Worm (Caenorhabditis elegans) whole organism, L3 larva: Measurements from ENCODE around the gene ucr-2.3.

Source experiments
- ZK546.5 ChIP-seq: sonication (generic microtip); optimal IDR thresholded peaks from 2 replicates; lab custom pipeline; 2017; ENCODE audit warnings: missing biosample characterization, missing genetic modification characterization
- aly-2 ChIP-seq: fragments of 150-350 bp; optimal IDR thresholded peaks from 2 replicates; lab custom pipeline; 2014; ENCODE audit warnings: missing biosample characterization, missing genetic modification characterization
- ama-1 ChIP-seq: fragments of 150-350 bp; optimal IDR thresholded peaks from 2 replicates; lab custom pipeline; 2018
- ceh-82 ChIP-seq: fragments of 150-350 bp; optimal IDR thresholded peaks from 2 replicates; lab custom pipeline; 2014; ENCODE audit warnings: missing biosample characterization, missing genetic modification characterization
- ceh-9 ChIP-seq: sonication (generic microtip); optimal IDR thresholded peaks from 2 replicates; lab custom pipeline; 2018; ENCODE audit warnings: missing biosample characterization, missing genetic modification characterization
- daf-12 ChIP-seq: fragments of 150-350 bp; optimal IDR thresholded peaks from 2 replicates; lab custom pipeline; 2014; ENCODE audit warnings: missing biosample characterization, missing genetic modification reagents, missing genetic modification characterization
- egl-27 ChIP-seq: sonication (generic microtip); optimal IDR thresholded peaks from 4 replicates; lab custom pipeline; 2017; ENCODE audit warnings: missing biosample characterization, missing genetic modification reagents, missing genetic modification characterization
- egl-5 ChIP-seq: fragments of 150-350 bp; optimal IDR thresholded peaks from 2 replicates; lab custom pipeline; 2017; ENCODE audit warnings: missing biosample characterization, missing genetic modification reagents, missing genetic modification characterization, inconsistent platforms
- elt-1 ChIP-seq: fragments of 150-350 bp; optimal IDR thresholded peaks from 2 replicates; lab custom pipeline; 2014; ENCODE audit warnings: missing biosample characterization, missing genetic modification characterization
- elt-2 ChIP-seq: sonication (generic microtip); optimal IDR thresholded peaks from 2 replicates; lab custom pipeline; 2016; ENCODE audit warnings: missing genetic modification reagents, mild to moderate bottlenecking, missing genetic modification characterization, missing compliant biosample characterization
- elt-3 ChIP-seq, 3 experiments: fragments of 150-350 bp in 1 of 3; sonication (generic microtip) in 2 of 3; optimal IDR thresholded peaks; 2 replicates in 2 of 3; 4 replicates in 1 of 3; lab custom pipeline; 2014 to 2017; ENCODE audit warnings: missing biosample characterization in 3 of 3, missing genetic modification characterization in 3 of 3
- eor-1 ChIP-seq, 2 experiments: fragments of 150-350 bp; optimal IDR thresholded peaks; 2 replicates each; lab custom pipeline; 2014 to 2018; ENCODE audit warnings: missing biosample characterization in 2 of 2, missing genetic modification characterization in 2 of 2
- fkh-2 ChIP-seq: fragments of 150-350 bp; optimal IDR thresholded peaks from 2 replicates; lab custom pipeline; 2014; ENCODE audit warnings: missing biosample characterization, missing genetic modification reagents, missing genetic modification characterization
- fos-1 ChIP-seq: fragments of 150-350 bp; optimal IDR thresholded peaks from 2 replicates; lab custom pipeline; 2014; ENCODE audit warnings: missing biosample characterization, missing genetic modification characterization
- hmg-11 ChIP-seq: sonication (generic microtip); optimal IDR thresholded peaks from 2 replicates; lab custom pipeline; 2016; ENCODE audit warnings: missing genetic modification characterization, missing compliant biosample characterization
- jun-1 ChIP-seq: fragments of 150-350 bp; optimal IDR thresholded peaks from 2 replicates; lab custom pipeline; 2014; ENCODE audit warnings: missing biosample characterization, missing genetic modification reagents, missing genetic modification characterization
- lin-15B ChIP-seq: fragments of 150-350 bp; optimal IDR thresholded peaks from 2 replicates; lab custom pipeline; 2014; ENCODE audit warnings: missing biosample characterization, missing genetic modification characterization
- lin-39 ChIP-seq: fragments of 150-350 bp; optimal IDR thresholded peaks from 2 replicates; lab custom pipeline; 2018; ENCODE audit warnings: missing biosample characterization, missing genetic modification reagents, missing genetic modification characterization
- lsy-12 ChIP-seq: sonication (generic microtip); optimal IDR thresholded peaks from 2 replicates; lab custom pipeline; 2016; ENCODE audit warnings: mild to moderate bottlenecking, missing genetic modification characterization, missing compliant biosample characterization
- mdl-1 ChIP-seq: fragments of 150-350 bp; optimal IDR thresholded peaks from 2 replicates; lab custom pipeline; 2014; ENCODE audit warnings: missing biosample characterization, missing genetic modification characterization
- mml-1 ChIP-seq: fragments of 150-350 bp; sonication (generic microtip); optimal IDR thresholded peaks from 3 replicates; lab custom pipeline; 2014; ENCODE audit warnings: missing biosample characterization, missing genetic modification characterization
- nfya-1 ChIP-seq: sonication (generic microtip); optimal IDR thresholded peaks from 2 replicates; lab custom pipeline; 2017; ENCODE audit warnings: missing genetic modification characterization, mild to moderate bottlenecking, missing compliant biosample characterization, antibody characterized with exemption, moderate library complexity; ENCODE audit not compliant: insufficient read depth
- nhr-12 ChIP-seq: fragments of 150-350 bp; optimal IDR thresholded peaks from 2 replicates; lab custom pipeline; 2014; ENCODE audit warnings: missing biosample characterization, missing genetic modification characterization
- nhr-23 ChIP-seq: fragments of 150-350 bp; optimal IDR thresholded peaks from 2 replicates; lab custom pipeline; 2014; ENCODE audit warnings: missing biosample characterization, missing genetic modification reagents, missing genetic modification characterization
- nhr-25 ChIP-seq: sonication (generic microtip); optimal IDR thresholded peaks from 2 replicates; lab custom pipeline; 2017; ENCODE audit warnings: missing biosample characterization, missing genetic modification characterization
- nhr-28 ChIP-seq: fragments of 150-350 bp; optimal IDR thresholded peaks from 2 replicates; lab custom pipeline; 2014; ENCODE audit warnings: missing biosample characterization, missing genetic modification characterization
- nhr-43 ChIP-seq: sonication (generic microtip); optimal IDR thresholded peaks from 2 replicates; lab custom pipeline; 2016; ENCODE audit warnings: mild to moderate bottlenecking, missing genetic modification characterization, missing compliant biosample characterization; ENCODE audit not compliant: poor library complexity, severe bottlenecking
- nhr-76 ChIP-seq: fragments of 150-350 bp; sonication (generic microtip); optimal IDR thresholded peaks from 5 replicates; lab custom pipeline; 2014; ENCODE audit warnings: missing biosample characterization, missing genetic modification characterization
- nhr-77 ChIP-seq: fragments of 150-350 bp; optimal IDR thresholded peaks from 2 replicates; lab custom pipeline; 2014; ENCODE audit warnings: missing biosample characterization, missing genetic modification characterization
- pha-4 ChIP-seq: fragments of 150-350 bp; optimal IDR thresholded peaks from 2 replicates; lab custom pipeline; 2014; ENCODE audit warnings: missing biosample characterization, missing genetic modification reagents, missing genetic modification characterization
- sea-2 ChIP-seq: fragments of 150-350 bp; sonication (generic microtip); optimal IDR thresholded peaks from 4 replicates; lab custom pipeline; 2014; ENCODE audit warnings: missing biosample characterization, missing genetic modification reagents, missing genetic modification characterization
- skn-1 ChIP-seq: fragments of 150-350 bp; optimal IDR thresholded peaks from 2 replicates; lab custom pipeline; 2014; ENCODE audit warnings: missing biosample characterization, missing genetic modification characterization
- unc-62 ChIP-seq: fragments of 150-350 bp; sonication (generic microtip); optimal IDR thresholded peaks from 4 replicates; lab custom pipeline; 2014; ENCODE audit warnings: missing biosample characterization, missing genetic modification reagents, missing genetic modification characterization
- zag-1 ChIP-seq: fragments of 150-350 bp; optimal IDR thresholded peaks from 2 replicates; lab custom pipeline; 2014; ENCODE audit warnings: missing biosample characterization, missing genetic modification characterization
- ztf-11 ChIP-seq: fragments of 150-350 bp; optimal IDR thresholded peaks from 2 replicates; lab custom pipeline; 2014; ENCODE audit warnings: missing biosample characterization, missing genetic modification characterization
- ztf-4 ChIP-seq: fragments of 150-350 bp; optimal IDR thresholded peaks from 2 replicates; lab custom pipeline; 2014; ENCODE audit warnings: missing biosample characterization, missing genetic modification characterization

Gene ucr-2.3

DNA sequence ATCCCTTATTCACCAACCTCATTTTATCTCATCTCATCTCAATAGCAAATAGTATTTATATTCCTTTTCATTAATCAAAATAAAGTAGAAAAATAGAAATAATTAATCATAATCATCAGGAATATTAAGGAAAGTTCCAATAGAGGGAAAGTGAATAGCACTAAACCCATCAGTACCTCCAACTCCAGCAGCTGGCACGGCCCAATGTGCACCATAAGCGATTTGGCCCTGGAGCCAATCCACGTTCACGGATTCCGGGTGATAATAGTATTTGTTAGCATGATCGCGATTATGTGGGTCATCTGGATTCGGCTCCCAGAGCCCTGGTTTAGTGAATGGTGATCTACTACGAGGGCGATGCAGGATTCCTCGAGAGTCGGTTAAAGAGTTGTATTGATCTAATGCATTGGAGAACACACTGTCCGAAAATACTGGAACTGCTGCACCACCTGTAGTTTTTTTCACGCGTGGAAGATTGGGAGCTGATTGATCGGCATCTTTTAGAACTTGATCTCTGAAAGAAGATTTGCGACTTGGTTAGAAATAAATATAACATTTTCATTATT lies 43.9 kb upstream of the ucr-2.3 start (continued):
- TF ChIP-seq nhr-77 (tag; lab: Kevin White, UChicago) (peak; percentile 64), aly-2 (tag; lab: Kevin White, UChicago) (peak; percentile 85)

DNA sequence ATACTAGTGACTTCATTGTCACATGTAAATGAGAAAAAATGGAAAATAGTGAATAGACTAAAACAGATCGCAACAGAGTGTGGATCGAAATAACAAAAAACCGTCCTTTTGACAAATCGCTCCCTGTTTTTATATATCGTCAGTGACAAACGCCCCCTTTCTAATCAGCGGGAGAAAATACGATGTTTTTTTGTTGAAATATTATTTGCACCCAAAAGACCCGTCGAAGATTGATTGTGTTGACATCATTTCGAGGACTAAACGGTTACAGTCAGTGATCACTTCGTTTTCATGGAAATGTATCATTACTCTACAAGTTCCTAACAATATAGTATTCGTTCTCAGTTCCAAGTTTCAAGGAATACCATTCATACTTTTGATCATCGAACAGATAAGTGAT lies 40.2 kb upstream of the ucr-2.3 start, which contains the start of gene dos-3:
dos-3 (minus strand) TSS at position 101 of the 400 bp plus-strand sequence.
- TF ChIP-seq ZK546.5 (tag; lab: Kevin White, UChicago) (no peak), eor-1 (tag; optimal IDR thresholded peaks at IDR 0.05; lab: Kevin White, UChicago) (no peak), lin-15B (tag; lab: Kevin White, UChicago) (no peak), nhr-76 (no peak), mml-1 (tag; lab: Kevin White, UChicago) (no peak), elt-2 (tag; lab: Kevin White, UChicago) (no peak), fos-1 (tag; lab: Kevin White, UChicago) (no peak), ztf-4 (tag; lab: Kevin White, UChicago) (no peak), pha-4 (no peak), lin-39 (tag; lab: Kevin White, UChicago) (no peak), ama-1 (lab: Kevin White, UChicago) (no peak), ceh-82 (no peak), egl-27 (tag; lab: Kevin White, UChicago) (no peak), nfya-1 (tag; lab: Kevin White, UChicago) (no peak), nhr-28 (tag; lab: Kevin White, UChicago) (no peak), unc-62 (GFP tag; lab: Kevin White, UChicago) (no peak), zag-1 (tag; lab: Kevin White, UChicago) (no peak), sea-2 (GFP tag; lab: Kevin White, UChicago) (no peak), elt-1 (no peak), fkh-2 (no peak)

DNA sequence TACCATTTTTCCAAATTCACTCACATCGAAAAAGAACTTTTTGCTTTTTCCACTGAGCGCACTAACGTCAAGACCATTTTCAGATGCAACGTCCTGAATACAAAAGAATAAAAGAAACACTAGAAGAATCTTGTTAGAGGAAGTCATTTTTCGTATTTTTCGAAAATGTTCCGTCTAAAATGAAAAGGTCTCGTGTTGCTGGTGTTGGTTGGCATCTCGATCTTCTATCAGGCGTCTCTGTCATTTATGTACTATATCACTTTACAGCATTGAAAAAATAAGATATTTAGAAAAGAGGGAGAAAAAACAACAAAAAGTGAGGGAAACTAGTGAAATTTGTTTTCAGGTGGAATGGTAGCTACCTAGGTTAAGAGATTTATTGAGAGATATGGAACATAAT lies 38.5 kb upstream of the ucr-2.3 start, which contains the start of gene K02F3.9:
K02F3.9 (minus strand) TSS at position 190 of the 400 bp plus-strand sequence.
- no peak for TF ChIP-seq nhr-77 (tag; lab: Kevin White, UChicago)
- TF ChIP-seq ZK546.5 (tag; lab: Kevin White, UChicago), result no peak
- TF ChIP-seq egl-5 (tag; lab: Kevin White, UChicago), result no peak
- no peak for TF ChIP-seq nhr-12 (tag; lab: Kevin White, UChicago)
- TF ChIP-seq daf-12 (tag; lab: Kevin White, UChicago), result no peak
- no peak for TF ChIP-seq jun-1
- TF ChIP-seq eor-1 (tag; optimal IDR thresholded peaks at IDR 0.05; lab: Kevin White, UChicago), result no peak
- no peak for TF ChIP-seq ztf-4 (tag; lab: Kevin White, UChicago)
- no peak for TF ChIP-seq elt-1
- TF ChIP-seq nhr-43 (tag; lab: Kevin White, UChicago), result no peak
- TF ChIP-seq egl-27 (tag; lab: Kevin White, UChicago), result no peak
- TF ChIP-seq skn-1 (tag; lab: Kevin White, UChicago), result no peak
- no peak for TF ChIP-seq elt-2 (tag; lab: Kevin White, UChicago)

DNA sequence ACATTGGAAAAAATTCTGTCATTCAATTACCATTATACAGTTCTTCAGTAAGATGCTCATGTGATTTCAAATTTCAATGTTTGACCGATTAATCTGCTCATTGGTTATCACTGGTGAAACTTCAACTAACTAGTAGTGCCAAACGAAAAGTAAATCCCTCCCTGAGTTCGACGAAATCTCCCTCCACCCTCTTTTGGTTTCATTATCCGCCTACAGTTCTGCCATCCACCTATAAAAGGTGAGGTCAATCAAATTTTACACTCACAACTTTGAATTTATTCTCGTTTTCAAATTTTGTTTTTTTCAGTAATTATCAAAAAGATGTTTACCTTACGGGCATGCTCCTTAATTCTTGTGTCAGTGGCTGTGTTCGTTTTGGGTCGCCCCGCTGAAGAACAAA lies 37.0 kb upstream of the ucr-2.3 start, which contains the start of gene far-8:
far-8 (plus strand) TSS at position 301 of the 400 bp plus-strand sequence.
- TF ChIP-seq elt-2 (tag; lab: Kevin White, UChicago) (no peak), ztf-11 (no peak), nhr-43 (tag; lab: Kevin White, UChicago) (no peak), mdl-1 (no peak), fos-1 (tag; lab: Kevin White, UChicago) (no peak), elt-3 (tag; optimal IDR thresholded peaks at IDR 0.05; lab: Kevin White, UChicago) (no peak), ama-1 (lab: Kevin White, UChicago) (no peak), lsy-12 (tag; lab: Kevin White, UChicago) (no peak), nhr-77 (tag; lab: Kevin White, UChicago) (no peak), ztf-4 (tag; lab: Kevin White, UChicago) (no peak), nhr-23 (no peak), nfya-1 (tag; lab: Kevin White, UChicago) (no peak), hmg-11 (tag; lab: Kevin White, UChicago) (no peak), ceh-9 (no peak), nhr-25 (tag; lab: Kevin White, UChicago) (no peak), jun-1 (no peak), lin-39 (tag; lab: Kevin White, UChicago) (no peak)
